Worm (Caenorhabditis elegans) whole organism, midembryonic: ENCODE results near the gene E01G4.5.

Experiments used
- T22C8.4 ChIP-seq: fragments of 200-800 bp; sonication (Bioruptor generic); IDR thresholded peaks from 2 replicates; pipeline ENCODE4 v1.3.6; 2022; ENCODE audit warnings: missing genetic modification characterization, missing compliant biosample characterization
- cog-1 ChIP-seq: sonication (generic microtip); optimal IDR thresholded peaks from 2 replicates; lab custom pipeline; 2016; ENCODE audit warnings: missing genetic modification characterization, missing compliant biosample characterization
- flt-1 ChIP-seq: fragments of 200-800 bp; sonication (Bioruptor generic); IDR thresholded peaks from 2 replicates; pipeline ENCODE4 v1.3.6; 2022; ENCODE audit warnings: missing genetic modification characterization, missing compliant biosample characterization
- klf-2 ChIP-seq: fragments of 200-800 bp; sonication (Bioruptor generic); conservative IDR thresholded peaks from 2 replicates; pipeline ENCODE4 v1.3.6; 2022; ENCODE audit warnings: missing genetic modification reagents, missing genetic modification characterization, missing compliant biosample characterization
- med-1 ChIP-seq: sonication (generic microtip); optimal IDR thresholded peaks from 2 replicates; lab custom pipeline; 2017; ENCODE audit warnings: missing genetic modification characterization, mild to moderate bottlenecking, missing compliant biosample characterization, antibody characterized with exemption, missing genetic modification reagents; ENCODE audit not compliant: insufficient read depth
- ref-1 ChIP-seq: fragments of 200-800 bp; sonication (Bioruptor generic); conservative IDR thresholded peaks from 2 replicates; pipeline ENCODE4 v1.3.6; 2022; ENCODE audit warnings: missing genetic modification reagents, missing genetic modification characterization, missing compliant biosample characterization
- tab-1 ChIP-seq: fragments of 200-800 bp; sonication (Bioruptor generic); IDR thresholded peaks from 2 replicates; pipeline ENCODE4 v1.3.6; 2022; ENCODE audit warnings: missing genetic modification characterization, missing compliant biosample characterization
- ztf-23 ChIP-seq: fragments of 200-800 bp; sonication (Bioruptor generic); IDR thresholded peaks from 2 replicates; pipeline ENCODE4 v1.3.6; 2022; ENCODE audit warnings: missing genetic modification reagents, missing genetic modification characterization, missing compliant biosample characterization
- ztf-29 ChIP-seq: fragments of 200-800 bp; sonication (Bioruptor generic); IDR thresholded peaks from 2 replicates; pipeline ENCODE4 v1.3.6; 2022; ENCODE audit warnings: missing genetic modification reagents, missing genetic modification characterization, missing compliant biosample characterization

Gene E01G4.5

ce11 chrII:13472101-13472500, at the start of gene E01G4.5:
TSS of gene E01G4.5 (plus strand) at chrII:13472401.
- TF ChIP-seq tab-1 = no peak
- no peak for TF ChIP-seq ztf-29 (GFP tag; lab: Robert Waterston, UW)
- TF ChIP-seq flt-1 (GFP tag; lab: Robert Waterston, UW) = no peak
- no peak for TF ChIP-seq med-1 (GFP tag; lab: Kevin White, UChicago)
- TF ChIP-seq ztf-23 (GFP tag; lab: Robert Waterston, UW) = no peak
- TF ChIP-seq T22C8.4 (GFP tag; lab: Robert Waterston, UW) = no peak
- TF ChIP-seq cog-1 (tag; lab: Kevin White, UChicago) = no peak
- TF ChIP-seq ref-1 (GFP tag; lab: Robert Waterston, UW) = no peak
- TF ChIP-seq klf-2 (GFP tag; lab: Robert Waterston, UW) = no peak

ce11 chrII:13424242-13424641, 48.0 kb upstream of the E01G4.5 start, which contains the start of gene Y48E1C.2:
TSS of gene Y48E1C.2 (plus strand) at chrII:13424542.
- TF ChIP-seq med-1 (GFP tag; lab: Kevin White, UChicago) (no peak), tab-1 (no peak), cog-1 (tag; lab: Kevin White, UChicago) (no peak), ref-1 (GFP tag; lab: Robert Waterston, UW) (no peak), ztf-23 (GFP tag; lab: Robert Waterston, UW) (no peak), T22C8.4 (GFP tag; lab: Robert Waterston, UW) (no peak), flt-1 (GFP tag; lab: Robert Waterston, UW) (no peak), ztf-29 (GFP tag; lab: Robert Waterston, UW) (no peak), klf-2 (GFP tag; lab: Robert Waterston, UW) (no peak)

- TF ChIP-seq ref-1 (GFP tag; lab: Robert Waterston, UW) (no peak), ztf-23 (GFP tag; lab: Robert Waterston, UW) (no peak), klf-2 (GFP tag; lab: Robert Waterston, UW) (no peak), tab-1 (no peak), ztf-29 (GFP tag; lab: Robert Waterston, UW) (no peak), flt-1 (GFP tag; lab: Robert Waterston, UW) (no peak), cog-1 (tag; lab: Kevin White, UChicago) (no peak), T22C8.4 (GFP tag; lab: Robert Waterston, UW) (no peak), med-1 (GFP tag; lab: Kevin White, UChicago) (no peak)
Observed at ce11 chrII:13436725-13437124, 35.5 kb upstream of the E01G4.5 start, which contains the start of gene Y48E1C.4. TSS of gene Y48E1C.4 (minus strand) at chrII:13436825.

ce11 chrII:13444307-13444706, 27.9 kb upstream of the E01G4.5 start:
- TF ChIP-seq ztf-23 (GFP tag; lab: Robert Waterston, UW) (no peak), ztf-29 (GFP tag; lab: Robert Waterston, UW) (peak; percentile 54; the same call in 1 of the 2 replicates)

- no peak for TF ChIP-seq flt-1 (GFP tag; lab: Robert Waterston, UW)
- TF ChIP-seq ztf-23 (GFP tag; lab: Robert Waterston, UW) = no peak
- no peak for TF ChIP-seq cog-1 (tag; lab: Kevin White, UChicago)
- no peak for TF ChIP-seq T22C8.4 (GFP tag; lab: Robert Waterston, UW)
- no peak for TF ChIP-seq ref-1 (GFP tag; lab: Robert Waterston, UW)
- no peak for TF ChIP-seq klf-2 (GFP tag; lab: Robert Waterston, UW)
- no peak for TF ChIP-seq ztf-29 (GFP tag; lab: Robert Waterston, UW)
- no peak for TF ChIP-seq med-1 (GFP tag; lab: Kevin White, UChicago)
- TF ChIP-seq tab-1 = no peak
Observed at ce11 chrII:13446597-13446996, 25.6 kb upstream of the E01G4.5 start.

- TF ChIP-seq T22C8.4 (GFP tag; lab: Robert Waterston, UW) (peak; percentile 75), ztf-29 (GFP tag; lab: Robert Waterston, UW) (no peak)
Observed at ce11 chrII:13447166-13447643, 25.0 kb upstream of the E01G4.5 start, which contains the start of gene tbc-14. TSS of gene tbc-14 (minus strand) at chrII:13447593.

- no peak for TF ChIP-seq klf-2 (GFP tag; lab: Robert Waterston, UW)
- 0 out of 2 replicates have a peak, but pooled peaks have one; percentile 46 for TF ChIP-seq flt-1 (GFP tag; lab: Robert Waterston, UW)
- TF ChIP-seq med-1 (GFP tag; lab: Kevin White, UChicago) = no peak
- TF ChIP-seq cog-1 (tag; lab: Kevin White, UChicago) = peak; percentile 76
Observed at ce11 chrII:13447668-13448067, 24.5 kb upstream of the E01G4.5 start.

- TF ChIP-seq med-1 (GFP tag; lab: Kevin White, UChicago) = no peak
Observed at ce11 chrII:13451321-13451720, 20.9 kb upstream of the E01G4.5 start.

- TF ChIP-seq T22C8.4 (GFP tag; lab: Robert Waterston, UW) (peak; percentile 57), ztf-29 (GFP tag; lab: Robert Waterston, UW) (no peak)
Observed at ce11 chrII:13454839-13455238, 17.4 kb upstream of the E01G4.5 start.

ce11 chrII:13456622-13457021, 15.6 kb upstream of the E01G4.5 start:
- no peak for TF ChIP-seq tab-1
- TF ChIP-seq med-1 (GFP tag; lab: Kevin White, UChicago) = no peak
- no peak for TF ChIP-seq flt-1 (GFP tag; lab: Robert Waterston, UW)
- no peak for TF ChIP-seq ref-1 (GFP tag; lab: Robert Waterston, UW)
- no peak for TF ChIP-seq ztf-29 (GFP tag; lab: Robert Waterston, UW)
- no peak for TF ChIP-seq cog-1 (tag; lab: Kevin White, UChicago)
- TF ChIP-seq T22C8.4 (GFP tag; lab: Robert Waterston, UW) = no peak
- TF ChIP-seq ztf-23 (GFP tag; lab: Robert Waterston, UW) = 0 out of 2 replicates have a peak, but pooled peaks have one; percentile 9
